Worm (Caenorhabditis elegans) whole organism, L2 larva: ENCODE data around the gene ptb-1.

ENCODE experiments used
- F13H6.1 ChIP-seq: sonication (generic microtip); optimal IDR thresholded peaks from 2 replicates; lab custom pipeline; 2016; ENCODE audit warnings: missing genetic modification characterization, missing compliant biosample characterization
- R02D3.7 ChIP-seq: fragments of 150-350 bp; optimal IDR thresholded peaks from 2 replicates; lab custom pipeline; 2014; ENCODE audit warnings: missing biosample characterization, missing genetic modification characterization
- Y55F3AM.14 ChIP-seq: fragments of 200-800 bp; sonication (Bioruptor generic); optimal IDR thresholded peaks from 2 replicates; lab custom pipeline; 2018; ENCODE audit warnings: mild to moderate bottlenecking, missing genetic modification characterization, missing compliant biosample characterization
- ZK546.5 ChIP-seq: sonication (generic microtip); optimal IDR thresholded peaks from 2 replicates; lab custom pipeline; 2017; ENCODE audit warnings: missing biosample characterization, missing genetic modification characterization
- alr-1 ChIP-seq: fragments of 150-350 bp; optimal IDR thresholded peaks from 2 replicates; lab custom pipeline; 2014; ENCODE audit warnings: missing biosample characterization, missing genetic modification characterization
- aly-2 ChIP-seq: fragments of 150-350 bp; optimal IDR thresholded peaks from 2 replicates; lab custom pipeline; 2014; ENCODE audit warnings: missing biosample characterization, missing genetic modification characterization
- ama-1 ChIP-seq: fragments of 150-350 bp; optimal IDR thresholded peaks from 2 replicates; lab custom pipeline; 2018; ENCODE audit warnings: inconsistent platforms
- blmp-1 ChIP-seq: sonication (generic microtip); optimal IDR thresholded peaks from 2 replicates; lab custom pipeline; 2017; ENCODE audit warnings: missing genetic modification characterization, mild to moderate bottlenecking, missing compliant biosample characterization, antibody characterized with exemption, moderate library complexity; ENCODE audit not compliant: insufficient read depth
- ceh-16 ChIP-seq: fragments of 150-350 bp; optimal IDR thresholded peaks from 2 replicates; lab custom pipeline; 2014; ENCODE audit warnings: missing biosample characterization, missing genetic modification characterization
- crh-2 ChIP-seq: sonication (generic microtip); optimal IDR thresholded peaks from 2 replicates; lab custom pipeline; 2017; ENCODE audit warnings: missing biosample characterization, missing genetic modification characterization
- dmd-4 ChIP-seq: sonication (generic microtip); optimal IDR thresholded peaks from 2 replicates; lab custom pipeline; 2017; ENCODE audit warnings: missing biosample characterization, missing genetic modification characterization
- egl-27 ChIP-seq: sonication (generic microtip); optimal IDR thresholded peaks from 3 replicates; lab custom pipeline; 2017; ENCODE audit warnings: missing biosample characterization, missing genetic modification reagents, missing genetic modification characterization
- elt-1 ChIP-seq: fragments of 150-350 bp; optimal IDR thresholded peaks from 2 replicates; lab custom pipeline; 2014; ENCODE audit warnings: missing biosample characterization, missing genetic modification characterization
- elt-3 ChIP-seq: sonication (generic microtip); optimal IDR thresholded peaks from 2 replicates; lab custom pipeline; 2017; ENCODE audit warnings: missing biosample characterization, missing genetic modification characterization
- fos-1 ChIP-seq: fragments of 150-350 bp; optimal IDR thresholded peaks from 2 replicates; lab custom pipeline; 2014; ENCODE audit warnings: missing biosample characterization, missing genetic modification characterization
- gmeb-1 ChIP-seq: fragments of 150-350 bp; optimal IDR thresholded peaks from 2 replicates; lab custom pipeline; 2014; ENCODE audit warnings: missing biosample characterization, missing genetic modification characterization
- lin-11 ChIP-seq: fragments of 150-350 bp; sonication (generic microtip); optimal IDR thresholded peaks from 2 replicates; lab custom pipeline; 2014; ENCODE audit warnings: missing biosample characterization, missing genetic modification characterization, inconsistent platforms, mixed read lengths
- lin-13 ChIP-seq: fragments of 150-350 bp; optimal IDR thresholded peaks from 2 replicates; lab custom pipeline; 2014; ENCODE audit warnings: missing biosample characterization, missing genetic modification reagents, missing genetic modification characterization
- lin-39 ChIP-seq: fragments of 150-350 bp; optimal IDR thresholded peaks from 2 replicates; lab custom pipeline; 2014; ENCODE audit warnings: missing biosample characterization, missing genetic modification reagents, missing genetic modification characterization
- lsy-2 ChIP-seq, 2 experiments: fragments of 150-350 bp in 1 of 2; sonication (generic microtip) in 1 of 2; optimal IDR thresholded peaks; 2 replicates each; lab custom pipeline; 2014 to 2017; ENCODE audit warnings: missing biosample characterization in 2 of 2, missing genetic modification characterization in 2 of 2
- mbf-1 ChIP-seq: sonication (generic microtip); optimal IDR thresholded peaks from 2 replicates; lab custom pipeline; 2017; ENCODE audit warnings: missing biosample characterization, missing genetic modification characterization
- mdl-1 ChIP-seq, 2 experiments: fragments of 150-350 bp in 1 of 2; sonication (generic microtip) in 1 of 2; optimal IDR thresholded peaks; 2 replicates each; lab custom pipeline; 2017; ENCODE audit warnings: missing biosample characterization in 2 of 2, missing genetic modification characterization in 2 of 2
- nhr-10 ChIP-seq: sonication (generic microtip); optimal IDR thresholded peaks from 2 replicates; lab custom pipeline; 2017; ENCODE audit warnings: missing biosample characterization, missing genetic modification characterization
- nhr-129 ChIP-seq: fragments of 150-350 bp; optimal IDR thresholded peaks from 2 replicates; lab custom pipeline; 2014; ENCODE audit warnings: missing biosample characterization, missing genetic modification characterization
- nhr-21 ChIP-seq: fragments of 150-350 bp; optimal IDR thresholded peaks from 2 replicates; lab custom pipeline; 2014; ENCODE audit warnings: missing biosample characterization, missing genetic modification characterization
- nhr-23 ChIP-seq: fragments of 150-350 bp; optimal IDR thresholded peaks from 2 replicates; lab custom pipeline; 2014; ENCODE audit warnings: missing biosample characterization, missing genetic modification reagents, missing genetic modification characterization
- nhr-237 ChIP-seq: fragments of 150-350 bp; optimal IDR thresholded peaks from 2 replicates; lab custom pipeline; 2014; ENCODE audit warnings: missing biosample characterization, missing genetic modification characterization
- nhr-25 ChIP-seq: fragments of 150-350 bp; sonication (generic microtip); optimal IDR thresholded peaks from 3 replicates; lab custom pipeline; 2014; ENCODE audit warnings: missing biosample characterization, missing genetic modification characterization
- nhr-77 ChIP-seq: fragments of 150-350 bp; optimal IDR thresholded peaks from 2 replicates; lab custom pipeline; 2014; ENCODE audit warnings: missing biosample characterization, missing genetic modification characterization
- peb-1 ChIP-seq: fragments of 150-350 bp; optimal IDR thresholded peaks from 2 replicates; lab custom pipeline; 2014; ENCODE audit warnings: missing biosample characterization, missing genetic modification characterization
- sem-4 ChIP-seq: fragments of 150-350 bp; optimal IDR thresholded peaks from 2 replicates; lab custom pipeline; 2014; ENCODE audit warnings: missing biosample characterization, missing genetic modification reagents, missing genetic modification characterization
- sma-3 ChIP-seq: sonication (generic microtip); optimal IDR thresholded peaks from 2 replicates; lab custom pipeline; 2016; ENCODE audit warnings: missing genetic modification reagents, missing genetic modification characterization, missing compliant biosample characterization
- snpc-4 ChIP-seq: fragments of 150-350 bp; optimal IDR thresholded peaks from 2 replicates; lab custom pipeline; 2014; ENCODE audit warnings: missing biosample characterization, missing genetic modification characterization
- unc-62 ChIP-seq: fragments of 150-350 bp; optimal IDR thresholded peaks from 2 replicates; lab custom pipeline; 2014; ENCODE audit warnings: missing biosample characterization, missing genetic modification reagents, missing genetic modification characterization
- ztf-1 ChIP-seq: fragments of 200-800 bp; sonication (Bioruptor generic); conservative IDR thresholded peaks from 2 replicates; pipeline ENCODE4 v1.3.6; 2022; ENCODE audit warnings: missing genetic modification characterization, missing compliant biosample characterization
- ztf-11 ChIP-seq: sonication (generic microtip); optimal IDR thresholded peaks from 2 replicates; lab custom pipeline; 2017; ENCODE audit warnings: missing biosample characterization, missing genetic modification characterization
- ztf-4 ChIP-seq: fragments of 150-350 bp; optimal IDR thresholded peaks from 2 replicates; lab custom pipeline; 2014; ENCODE audit warnings: missing biosample characterization, missing genetic modification characterization

Gene ptb-1

DNA sequence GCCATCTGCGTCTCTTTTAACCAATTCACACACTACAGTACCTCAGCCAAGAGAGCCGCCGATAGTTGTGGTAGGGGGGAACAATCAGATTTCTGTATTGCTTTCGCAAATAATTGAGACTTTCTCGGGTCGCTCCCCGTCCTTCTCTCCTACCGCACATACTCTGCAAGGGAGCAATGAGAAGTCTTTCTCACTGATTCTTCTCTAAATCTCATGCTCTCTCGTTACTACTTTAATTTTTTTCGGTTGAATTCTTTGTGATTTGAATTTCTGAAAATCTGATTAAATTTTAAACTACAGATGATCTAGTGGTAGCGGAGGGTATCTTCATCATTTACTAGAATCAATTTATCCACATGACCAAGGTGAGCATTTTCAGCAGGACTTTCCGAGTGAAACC, at the start of gene ptb-1:
ptb-1 (plus strand) TSS at position 301 of the 400 bp plus-strand sequence.
- TF ChIP-seq elt-1 (tag; lab: Kevin White, UChicago) (no peak), nhr-25 (no peak), R02D3.7 (no peak), mdl-1 (tag; optimal IDR thresholded peaks at IDR 0.05; lab: Kevin White, UChicago) (no peak)
- TF ChIP-seq, all 48 proteins: peak for 0

DNA sequence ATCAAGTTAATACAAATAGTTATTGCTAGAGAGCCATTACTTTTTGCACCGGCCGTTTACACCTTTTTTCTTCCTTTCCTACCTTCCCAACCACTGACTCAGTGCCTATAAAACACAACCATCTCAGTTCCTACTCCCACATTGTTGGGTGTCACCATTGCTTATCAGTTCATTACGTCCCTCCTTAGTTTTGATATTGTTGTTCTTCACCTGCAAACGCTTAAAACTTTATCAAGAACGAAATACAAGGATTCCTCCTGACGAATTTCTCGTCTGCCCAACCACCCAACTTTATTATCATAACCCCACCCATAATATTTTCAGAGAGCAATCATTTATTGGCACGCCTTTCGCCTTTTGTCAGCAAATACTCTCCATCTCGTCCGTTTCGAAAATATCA, 48.3 kb upstream of the ptb-1 start:
- TF ChIP-seq unc-62 (no peak), snpc-4 (tag; lab: Kevin White, UChicago) (no peak), ama-1 (lab: Kevin White, UChicago) (no peak), lin-39 (tag; lab: Kevin White, UChicago) (no peak), fos-1 (tag; lab: Kevin White, UChicago) (peak; percentile 94), F13H6.1 (tag; lab: Kevin White, UChicago) (peak; percentile 8)

DNA sequence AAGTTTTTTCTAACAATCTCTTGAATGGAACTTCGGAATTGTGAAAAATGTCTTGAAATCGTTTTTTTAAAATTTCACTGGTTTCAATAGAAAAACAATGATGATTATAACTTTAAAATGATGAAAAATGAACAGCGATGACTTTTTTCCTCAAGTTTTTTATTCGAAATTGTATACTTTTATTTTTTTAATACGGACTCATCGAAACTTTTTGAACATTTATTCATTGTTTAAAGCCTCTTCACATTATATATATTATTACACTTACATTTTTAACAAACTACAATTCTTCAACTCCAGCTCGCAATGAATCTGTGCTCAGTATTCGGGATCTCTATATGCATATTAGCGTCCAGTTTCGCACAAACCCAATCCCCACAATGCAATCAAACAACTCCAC, 47.4 kb upstream of the ptb-1 start, which contains the start of gene M28.8:
M28.8 (plus strand) TSS at position 301 of the 400 bp plus-strand sequence.
- no peak for TF ChIP-seq nhr-77
- TF ChIP-seq alr-1 (tag; lab: Kevin White, UChicago): no peak
- TF ChIP-seq ztf-1 (GFP tag; lab: Robert Waterston, UW): no peak
- TF ChIP-seq, all 48 proteins: peak for 0

DNA sequence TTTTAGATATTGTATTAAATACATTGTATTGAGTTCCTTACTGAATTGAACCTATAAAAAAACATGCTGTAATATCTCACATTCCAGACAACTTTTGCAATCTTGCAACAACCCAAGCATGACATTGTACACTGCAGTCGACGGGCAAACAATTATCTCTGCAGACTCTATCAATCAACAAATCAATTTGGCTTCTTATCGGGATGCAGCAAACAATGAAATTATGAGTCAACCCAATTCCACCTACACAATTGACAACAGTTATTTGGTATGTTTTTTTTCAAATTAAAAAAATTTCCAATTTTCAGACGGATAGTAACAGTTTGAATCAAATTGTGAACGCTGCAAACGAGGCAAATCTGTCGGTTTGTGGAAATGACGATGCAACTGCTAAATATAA, 44.5 kb upstream of the ptb-1 start:
- peak; percentile 55 for TF ChIP-seq fos-1 (tag; lab: Kevin White, UChicago)
- TF ChIP-seq egl-27 (tag; lab: Kevin White, UChicago): no peak
- TF ChIP-seq, all 48 proteins: peak for 1

DNA sequence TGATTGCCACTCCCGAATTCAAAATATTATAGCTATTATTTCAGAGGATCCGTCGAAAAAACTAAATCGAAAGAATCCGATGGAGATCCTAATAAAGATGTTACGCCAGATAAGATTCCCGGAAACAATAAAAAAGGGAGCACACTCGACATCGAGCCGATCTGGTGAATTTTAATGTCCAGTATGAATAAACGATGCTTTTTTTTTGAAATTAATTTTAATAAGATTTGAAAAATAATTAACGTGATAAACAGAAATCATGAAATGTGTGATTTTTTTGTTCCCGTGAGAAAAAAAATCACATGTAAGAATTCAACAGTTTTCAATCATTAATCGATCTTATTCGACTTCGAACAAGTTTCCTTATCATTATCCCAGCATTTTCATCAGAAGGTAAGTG, 36.3 kb upstream of the ptb-1 start, which contains the start of gene M28.9:
M28.9 (plus strand) TSS at position 301 of the 400 bp plus-strand sequence.
- TF ChIP-seq F13H6.1 (tag; lab: Kevin White, UChicago) (no peak), lsy-2 (tag; optimal IDR thresholded peaks at IDR 0.05; lab: Kevin White, UChicago) (no peak), snpc-4 (tag; lab: Kevin White, UChicago) (no peak), nhr-23 (tag; lab: Kevin White, UChicago) (no peak), crh-2 (tag; lab: Kevin White, UChicago) (no peak), mdl-1 (tag; optimal IDR thresholded peaks at IDR 0.05; lab: Kevin White, UChicago) (no peak), nhr-237 (tag; lab: Kevin White, UChicago) (no peak), ztf-1 (GFP tag; lab: Robert Waterston, UW) (no peak), lin-11 (tag; lab: Kevin White, UChicago) (no peak), nhr-25 (no peak), R02D3.7 (no peak), ztf-4 (no peak), ztf-11 (tag; lab: Kevin White, UChicago) (no peak), lin-13 (GFP tag; lab: Kevin White, UChicago) (no peak), elt-3 (tag; lab: Kevin White, UChicago) (no peak), gmeb-1 (tag; lab: Kevin White, UChicago) (no peak), dmd-4 (no peak), sma-3 (GFP tag; lab: Kevin White, UChicago) (no peak), nhr-129 (tag; lab: Kevin White, UChicago) (no peak), aly-2 (tag; lab: Kevin White, UChicago) (no peak)

ce11 chrII:10643403-10643802, 32.0 kb upstream of the ptb-1 start, which contains the start of gene M28.4:
Gene M28.4 (plus strand): TSS chrII:10643703.
- TF ChIP-seq blmp-1 (no peak), Y55F3AM.14 (GFP tag; lab: Kevin White, UChicago) (no peak), elt-1 (tag; lab: Kevin White, UChicago) (no peak), mbf-1 (no peak), nhr-129 (tag; lab: Kevin White, UChicago) (no peak), peb-1 (tag; lab: Kevin White, UChicago) (no peak), lsy-2 (tag; optimal IDR thresholded peaks at IDR 0.05; lab: Kevin White, UChicago) (no peak), ceh-16 (no peak), gmeb-1 (tag; lab: Kevin White, UChicago) (no peak), nhr-10 (tag; lab: Kevin White, UChicago) (no peak), sem-4 (no peak), ZK546.5 (tag; lab: Kevin White, UChicago) (no peak), nhr-25 (no peak), nhr-21 (tag; lab: Kevin White, UChicago) (no peak)
- TF ChIP-seq, all 48 proteins: peak for 0
